Worm (Caenorhabditis elegans) whole organism, late embryonic: ENCODE data around the gene nas-13.

Experiments
- F13H6.1 ChIP-seq: sonication (generic microtip); optimal IDR thresholded peaks from 2 replicates; lab custom pipeline; 2016; ENCODE audit warnings: missing genetic modification characterization, missing compliant biosample characterization
- ahr-1 ChIP-seq: sonication (generic microtip); optimal IDR thresholded peaks from 2 replicates; lab custom pipeline; 2016; ENCODE audit warnings: missing genetic modification characterization, missing compliant biosample characterization
- ama-1 ChIP-seq: fragments of 150-350 bp; optimal IDR thresholded peaks from 2 replicates; lab custom pipeline; 2014
- ceh-14 ChIP-seq: sonication (generic microtip); optimal IDR thresholded peaks from 2 replicates; lab custom pipeline; 2016; ENCODE audit warnings: missing genotype, missing genetic modification characterization, missing compliant biosample characterization
- ceh-18 ChIP-seq: sonication (generic microtip); optimal IDR thresholded peaks from 2 replicates; lab custom pipeline; 2016; ENCODE audit warnings: missing genetic modification characterization, missing compliant biosample characterization
- ceh-19 ChIP-seq: fragments of 200-800 bp; sonication (Bioruptor generic); optimal IDR thresholded peaks from 2 replicates; lab custom pipeline; 2018; ENCODE audit warnings: mild to moderate bottlenecking, missing genetic modification characterization, missing compliant biosample characterization
- ceh-22 ChIP-seq: sonication (generic microtip); optimal IDR thresholded peaks from 2 replicates; lab custom pipeline; 2017; ENCODE audit warnings: missing biosample characterization, missing genetic modification characterization
- ceh-31 ChIP-seq: sonication (generic microtip); optimal IDR thresholded peaks from 2 replicates; lab custom pipeline; 2016; ENCODE audit warnings: missing genetic modification characterization, missing compliant biosample characterization
- ceh-6 ChIP-seq: fragments of 200-800 bp; sonication (Bioruptor generic); optimal IDR thresholded peaks from 2 replicates; lab custom pipeline; 2018; ENCODE audit warnings: mild to moderate bottlenecking, missing genetic modification characterization, missing compliant biosample characterization
- ceh-9 ChIP-seq: sonication (generic microtip); optimal IDR thresholded peaks from 2 replicates; lab custom pipeline; 2016; ENCODE audit warnings: mild to moderate bottlenecking, missing genetic modification characterization, inconsistent platforms, missing compliant biosample characterization
- che-1 ChIP-seq: sonication (generic microtip); optimal IDR thresholded peaks from 2 replicates; lab custom pipeline; 2016; ENCODE audit warnings: mild to moderate bottlenecking, missing genetic modification characterization, missing compliant biosample characterization
- dve-1 ChIP-seq: sonication (generic microtip); optimal IDR thresholded peaks from 2 replicates; lab custom pipeline; 2017; ENCODE audit warnings: antibody characterized with exemption, mild to moderate bottlenecking, missing genetic modification characterization, missing compliant biosample characterization
- elt-4 ChIP-seq: sonication (generic microtip); optimal IDR thresholded peaks from 2 replicates; lab custom pipeline; 2016; ENCODE audit warnings: missing genetic modification characterization, missing compliant biosample characterization
- ets-4 ChIP-seq: sonication (generic microtip); optimal IDR thresholded peaks from 2 replicates; lab custom pipeline; 2016; ENCODE audit warnings: missing genetic modification characterization, missing compliant biosample characterization
- eyg-1 ChIP-seq: sonication (generic microtip); optimal IDR thresholded peaks from 2 replicates; lab custom pipeline; 2016; ENCODE audit warnings: missing genotype, missing genetic modification characterization, missing compliant biosample characterization
- fax-1 ChIP-seq: sonication (generic microtip); optimal IDR thresholded peaks from 2 replicates; lab custom pipeline; 2016; ENCODE audit warnings: missing genotype, missing genetic modification characterization, missing compliant biosample characterization
- hlh-15 ChIP-seq: sonication (generic microtip); optimal IDR thresholded peaks from 2 replicates; lab custom pipeline; 2016; ENCODE audit warnings: missing genetic modification characterization, missing compliant biosample characterization
- hlh-30 ChIP-seq: sonication (generic microtip); optimal IDR thresholded peaks from 2 replicates; lab custom pipeline; 2017; ENCODE audit warnings: antibody characterized with exemption, missing genetic modification characterization, missing compliant biosample characterization; ENCODE audit not compliant: insufficient read depth
- lim-6 ChIP-seq: sonication (generic microtip); optimal IDR thresholded peaks from 2 replicates; lab custom pipeline; 2016; ENCODE audit warnings: missing genetic modification characterization, missing compliant biosample characterization
- madf-2 ChIP-seq: sonication (generic microtip); optimal IDR thresholded peaks from 2 replicates; lab custom pipeline; 2017; ENCODE audit warnings: missing genetic modification characterization, missing compliant biosample characterization
- nfya-1 ChIP-seq: sonication (generic microtip); optimal IDR thresholded peaks from 2 replicates; lab custom pipeline; 2017; ENCODE audit warnings: missing genetic modification characterization, mild to moderate bottlenecking, missing compliant biosample characterization, antibody characterized with exemption, moderate library complexity
- nhr-232 ChIP-seq: sonication (generic microtip); optimal IDR thresholded peaks from 2 replicates; lab custom pipeline; 2016; ENCODE audit warnings: missing genetic modification characterization, missing compliant biosample characterization
- npax-4 ChIP-seq: sonication (generic microtip); optimal IDR thresholded peaks from 2 replicates; lab custom pipeline; 2016; ENCODE audit warnings: missing genetic modification characterization, missing compliant biosample characterization
- odd-2 ChIP-seq: sonication (generic microtip); optimal IDR thresholded peaks from 2 replicates; lab custom pipeline; 2017; ENCODE audit warnings: antibody characterized with exemption, mild to moderate bottlenecking, missing genetic modification characterization, missing compliant biosample characterization
- pag-3 ChIP-seq: sonication (generic microtip); optimal IDR thresholded peaks from 2 replicates; lab custom pipeline; 2016; ENCODE audit warnings: missing compliant biosample characterization, missing genetic modification characterization, borderline replicate concordance
- pax-1 ChIP-seq: fragments of 150-350 bp; optimal IDR thresholded peaks from 2 replicates; lab custom pipeline; 2014; ENCODE audit warnings: missing biosample characterization, missing genetic modification characterization
- pqm-1 ChIP-seq: sonication (generic microtip); optimal IDR thresholded peaks from 2 replicates; lab custom pipeline; 2016; ENCODE audit warnings: missing genetic modification characterization, missing compliant biosample characterization
- pros-1 ChIP-seq: fragments of 150-350 bp; optimal IDR thresholded peaks from 2 replicates; lab custom pipeline; 2014; ENCODE audit warnings: missing biosample characterization, missing genetic modification reagents, missing genetic modification characterization
- ref-2 ChIP-seq: sonication (generic microtip); optimal IDR thresholded peaks from 2 replicates; lab custom pipeline; 2016; ENCODE audit warnings: missing genetic modification characterization, missing compliant biosample characterization
- sox-4 ChIP-seq: sonication (generic microtip); optimal IDR thresholded peaks from 2 replicates; lab custom pipeline; 2017; ENCODE audit warnings: mild to moderate bottlenecking, missing genetic modification characterization, inconsistent platforms, missing compliant biosample characterization
- syd-9 ChIP-seq: sonication (generic microtip); optimal IDR thresholded peaks from 2 replicates; lab custom pipeline; 2016; ENCODE audit warnings: mild to moderate bottlenecking, missing genetic modification characterization, moderate library complexity, missing compliant biosample characterization
- tbx-2 ChIP-seq: sonication (generic microtip); optimal IDR thresholded peaks from 2 replicates; lab custom pipeline; 2016; ENCODE audit warnings: missing genetic modification characterization, missing compliant biosample characterization
- tbx-7 ChIP-seq: sonication (generic microtip); optimal IDR thresholded peaks from 2 replicates; lab custom pipeline; 2016; ENCODE audit warnings: missing genotype, missing genetic modification characterization, missing compliant biosample characterization
- ttx-3 ChIP-seq: sonication (generic microtip); optimal IDR thresholded peaks from 2 replicates; lab custom pipeline; 2016; ENCODE audit warnings: missing genetic modification reagents, missing genetic modification characterization, missing compliant biosample characterization
- unc-42 ChIP-seq: sonication (generic microtip); optimal IDR thresholded peaks from 2 replicates; lab custom pipeline; 2016; ENCODE audit warnings: missing genotype, missing genetic modification characterization, missing compliant biosample characterization
- ztf-16 ChIP-seq: sonication (generic microtip); optimal IDR thresholded peaks from 2 replicates; lab custom pipeline; 2017; ENCODE audit warnings: missing genetic modification characterization, missing compliant biosample characterization

Gene nas-13

DNA sequence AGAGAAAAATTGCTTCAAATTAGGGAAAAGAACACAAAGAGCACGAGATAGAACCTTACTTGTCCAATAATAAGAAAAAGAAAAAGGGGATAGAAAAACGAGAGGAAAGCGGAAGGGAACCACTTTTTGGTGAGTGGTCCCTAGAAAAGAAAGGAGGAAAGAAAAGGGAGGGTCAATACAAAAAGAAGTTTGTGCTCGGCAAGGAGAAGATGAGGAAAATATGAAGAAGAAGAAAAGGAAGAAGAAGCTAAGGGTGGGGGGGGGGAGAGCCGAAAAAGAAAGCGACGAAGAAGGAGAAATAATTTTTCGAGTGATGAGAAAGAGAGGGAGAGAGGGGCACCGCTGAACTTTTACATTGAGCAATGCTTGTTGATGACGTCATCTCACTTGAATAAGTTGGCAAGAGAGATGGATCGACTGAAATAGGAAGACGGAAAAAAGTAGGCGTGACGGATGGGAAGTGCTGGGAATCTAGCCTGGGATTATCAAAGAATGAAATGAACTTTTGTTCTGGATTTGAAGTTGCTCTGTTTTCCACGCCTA is 42.2 kb downstream of the nas-13 start:
- TF ChIP-seq tbx-2, result peak; percentile 18
- TF ChIP-seq unc-42 (tag; lab: Kevin White, UChicago), result peak; percentile 79
- peak; percentile 41 for TF ChIP-seq ceh-31 (tag; lab: Kevin White, UChicago)
- no peak for TF ChIP-seq ceh-14 (tag; lab: Kevin White, UChicago)
- TF ChIP-seq nfya-1 (tag; lab: Kevin White, UChicago), result peak; percentile 31

DNA sequence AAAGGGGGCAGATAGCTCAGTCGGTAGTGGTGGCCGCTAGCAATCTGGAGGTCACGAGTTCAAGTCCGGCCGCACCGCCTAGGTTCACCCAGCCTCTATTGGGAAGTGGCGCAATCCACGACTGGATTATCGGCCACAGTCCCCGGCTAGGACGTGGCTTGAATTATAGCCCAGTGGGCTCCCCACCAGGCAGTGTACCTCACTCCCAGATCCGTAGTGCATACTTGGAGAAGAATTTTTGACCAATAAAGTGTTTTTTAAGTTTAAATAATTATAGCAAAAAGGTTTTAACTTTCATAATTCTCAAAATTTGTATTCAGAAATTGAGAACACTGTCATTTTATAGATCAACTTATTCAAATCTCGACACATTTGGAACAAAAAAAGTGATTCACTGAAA is 42.7 kb downstream of the nas-13 start:
- no peak for TF ChIP-seq sox-4 (tag; lab: Kevin White, UChicago)
- no peak for TF ChIP-seq madf-2
- TF ChIP-seq ceh-6 (GFP tag; lab: Kevin White, UChicago), result no peak

DNA sequence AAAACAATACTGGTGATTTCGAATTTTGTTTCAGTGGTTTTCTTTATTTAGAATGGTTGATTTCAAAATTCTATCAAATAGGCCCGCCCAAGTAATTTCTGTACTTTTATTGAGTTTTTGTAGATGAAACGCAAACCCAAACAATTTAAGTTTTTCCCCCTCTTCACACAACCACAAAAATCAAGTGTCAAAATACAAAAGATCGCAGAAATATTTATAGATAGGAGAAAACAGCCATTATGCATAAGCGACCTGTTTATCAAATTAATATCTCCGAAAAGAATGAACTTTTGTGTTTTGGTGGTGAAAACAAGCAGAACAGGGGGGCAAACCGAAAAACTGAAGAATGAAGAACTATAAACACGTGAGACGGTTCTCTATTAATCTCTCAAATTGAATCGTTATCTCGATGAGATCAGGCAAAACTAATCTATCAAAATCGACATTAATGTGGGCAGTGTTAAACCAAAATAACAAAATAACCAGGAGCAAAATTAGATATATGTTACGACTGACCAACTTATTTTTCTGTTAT is 43.9 kb downstream of the nas-13 start:
- TF ChIP-seq pros-1 (tag; lab: Kevin White, UChicago), result no peak
- no peak for TF ChIP-seq ama-1 (lab: Kevin White, UChicago)
- TF ChIP-seq ceh-6 (GFP tag; lab: Kevin White, UChicago), result no peak
- TF ChIP-seq tbx-7, result no peak
- TF ChIP-seq madf-2, result no peak
- no peak for TF ChIP-seq pax-1 (tag; lab: Kevin White, UChicago)
- no peak for TF ChIP-seq ceh-18 (tag; lab: Kevin White, UChicago)
- TF ChIP-seq hlh-15 (tag; lab: Kevin White, UChicago), result no peak
- TF ChIP-seq hlh-30 (tag; lab: Kevin White, UChicago), result no peak

DNA sequence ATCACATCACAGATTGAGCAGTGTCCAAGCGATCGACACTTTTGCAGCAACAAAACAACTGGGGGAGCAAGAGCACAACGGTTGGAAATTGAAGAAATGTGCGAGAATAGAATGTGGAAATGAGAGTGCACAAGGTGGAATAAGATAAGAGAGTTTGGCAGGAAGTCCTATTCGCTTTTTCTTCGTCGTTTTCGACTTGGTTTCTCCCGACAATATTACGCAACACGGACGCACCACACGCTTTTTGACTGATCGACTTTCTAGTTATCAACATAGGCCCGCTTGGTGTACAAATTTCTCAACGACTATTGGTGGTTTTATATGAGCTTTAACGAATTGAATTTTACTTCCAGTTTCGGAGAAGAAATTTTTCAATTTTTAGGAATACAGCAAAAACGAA is 45.1 kb downstream of the nas-13 start:
- TF ChIP-seq npax-4 (no peak), ceh-18 (tag; lab: Kevin White, UChicago) (peak; percentile 0), nhr-232 (tag; lab: Kevin White, UChicago) (no peak), ttx-3 (tag; lab: Kevin White, UChicago) (no peak), fax-1 (no peak), F13H6.1 (tag; lab: Kevin White, UChicago) (no peak)

DNA sequence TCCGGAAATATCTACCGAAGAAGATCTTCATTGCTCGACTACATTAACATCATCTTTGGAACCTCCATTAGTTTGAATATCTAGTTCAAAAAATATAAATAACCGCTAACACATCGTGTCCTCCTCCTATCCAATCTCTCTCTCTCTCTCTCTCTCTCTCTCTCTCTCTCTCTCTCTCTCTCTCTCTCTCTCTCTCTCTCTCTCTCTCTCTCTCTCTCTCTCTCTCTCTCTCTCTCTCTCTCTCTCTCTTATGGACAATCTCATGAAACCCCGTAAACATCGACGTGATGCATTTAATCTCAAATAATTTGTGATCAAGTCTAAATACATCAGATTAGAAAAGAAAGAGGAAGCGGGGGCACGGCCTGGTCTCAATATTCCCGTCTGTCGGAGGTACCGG is 45.8 kb downstream of the nas-13 start:
- TF ChIP-seq eyg-1 (no peak), ets-4 (tag; lab: Kevin White, UChicago) (no peak), lim-6 (tag; lab: Kevin White, UChicago) (no peak), dve-1 (tag; lab: Kevin White, UChicago) (no peak), ref-2 (tag; lab: Kevin White, UChicago) (no peak), pqm-1 (no peak), ahr-1 (tag; lab: Kevin White, UChicago) (no peak), ceh-19 (GFP tag; lab: Kevin White, UChicago) (no peak), nfya-1 (tag; lab: Kevin White, UChicago) (no peak), ceh-18 (tag; lab: Kevin White, UChicago) (no peak), npax-4 (no peak), ama-1 (lab: Kevin White, UChicago) (no peak), ceh-14 (tag; lab: Kevin White, UChicago) (no peak), fax-1 (no peak), elt-4 (tag; lab: Kevin White, UChicago) (no peak), tbx-2 (no peak), pag-3 (tag; lab: Kevin White, UChicago) (no peak)

DNA sequence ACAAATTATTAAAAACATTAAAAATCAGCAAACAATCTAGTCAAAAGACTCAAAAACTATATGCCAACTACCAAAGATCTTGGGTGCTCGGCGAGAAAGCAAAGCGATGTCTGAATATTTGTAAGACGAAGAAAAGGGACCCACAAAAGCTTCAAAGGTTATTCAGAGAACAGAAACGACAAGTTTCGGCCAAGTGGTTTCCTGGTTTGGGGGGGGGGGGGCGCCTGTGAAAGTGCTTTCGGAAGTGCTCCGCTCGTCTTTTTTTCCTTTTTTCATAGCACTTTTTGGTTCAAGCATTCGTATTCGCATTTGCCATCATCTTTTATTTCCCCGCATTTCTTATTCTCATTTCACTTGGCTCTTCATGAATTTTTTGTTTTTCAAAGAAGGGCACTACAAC is 46.6 kb downstream of the nas-13 start:
- no peak for TF ChIP-seq che-1
- TF ChIP-seq pqm-1, result no peak
- no peak for TF ChIP-seq syd-9
- no peak for TF ChIP-seq ttx-3 (tag; lab: Kevin White, UChicago)
- TF ChIP-seq ceh-18 (tag; lab: Kevin White, UChicago), result no peak
- no peak for TF ChIP-seq elt-4 (tag; lab: Kevin White, UChicago)
- no peak for TF ChIP-seq ztf-16 (tag; lab: Kevin White, UChicago)
- TF ChIP-seq ceh-22 (tag; lab: Kevin White, UChicago), result no peak
- TF ChIP-seq odd-2 (tag; lab: Kevin White, UChicago), result no peak
- TF ChIP-seq nfya-1 (tag; lab: Kevin White, UChicago), result no peak
- no peak for TF ChIP-seq ceh-9 (tag; lab: Kevin White, UChicago)
- no peak for TF ChIP-seq nhr-232 (tag; lab: Kevin White, UChicago)
